Worm (Caenorhabditis elegans) whole organism, young adult: ENCODE measurements around the gene cul-5.

ENCODE experiments used
- F57A8.1 ChIP-seq: fragments of 200-800 bp; sonication (Bioruptor generic); optimal IDR thresholded peaks from 2 replicates; lab custom pipeline; 2018; ENCODE audit warnings: mild to moderate bottlenecking, missing genetic modification characterization, moderate library complexity, missing compliant biosample characterization
- snpc-4 ChIP-seq, 5 experiments: fragments of 150-350 bp in 1 of 5; sonication (generic microtip) in 4 of 5; optimal IDR thresholded peaks; 2 replicates each; lab custom pipeline; 2014 to 2018; ENCODE audit warnings: missing genetic modification characterization in 5 of 5, missing biosample characterization in 3 of 5, antibody characterized with exemption in 2 of 5, mild to moderate bottlenecking in 2 of 5, missing compliant biosample characterization in 2 of 5, missing genotype in 2 of 5, moderate library complexity in 2 of 5, missing genetic modification reagents in 1 of 5

ce11 chrV:10146787-10147186, 32.5 kb upstream of the cul-5 start:
- TF ChIP-seq snpc-4 (GFP tag; optimal IDR thresholded peaks at IDR 0.05; lab: Kevin White, UChicago) (no peak), snpc-4 (tag; optimal IDR thresholded peaks at IDR 0.05; lab: Kevin White, UChicago) (no peak), F57A8.1 (GFP tag; lab: Kevin White, UChicago) (no peak)
